Worm (Caenorhabditis elegans) whole organism, L3 larva: Measurements from ENCODE around the gene abhd-3.2.

Source experiments
- ama-1 ChIP-seq: fragments of 150-350 bp; optimal IDR thresholded peaks from 2 replicates; lab custom pipeline; 2018
- ceh-9 ChIP-seq: sonication (generic microtip); optimal IDR thresholded peaks from 2 replicates; lab custom pipeline; 2018; ENCODE audit warnings: missing biosample characterization, missing genetic modification characterization
- nhr-28 ChIP-seq: fragments of 150-350 bp; optimal IDR thresholded peaks from 2 replicates; lab custom pipeline; 2014; ENCODE audit warnings: missing biosample characterization, missing genetic modification characterization
- pha-4 ChIP-seq: fragments of 150-350 bp; optimal IDR thresholded peaks from 2 replicates; lab custom pipeline; 2014; ENCODE audit warnings: missing biosample characterization, missing genetic modification reagents, missing genetic modification characterization
- snpc-4 ChIP-seq: fragments of 150-350 bp; optimal IDR thresholded peaks from 2 replicates; lab custom pipeline; 2014; ENCODE audit warnings: missing biosample characterization, missing genetic modification characterization
- unc-62 ChIP-seq: fragments of 150-350 bp; sonication (generic microtip); optimal IDR thresholded peaks from 4 replicates; lab custom pipeline; 2014; ENCODE audit warnings: missing biosample characterization, missing genetic modification reagents, missing genetic modification characterization
- zag-1 ChIP-seq: fragments of 150-350 bp; optimal IDR thresholded peaks from 2 replicates; lab custom pipeline; 2014; ENCODE audit warnings: missing biosample characterization, missing genetic modification characterization
- ztf-4 ChIP-seq: fragments of 150-350 bp; optimal IDR thresholded peaks from 2 replicates; lab custom pipeline; 2014; ENCODE audit warnings: missing biosample characterization, missing genetic modification characterization

DNA sequence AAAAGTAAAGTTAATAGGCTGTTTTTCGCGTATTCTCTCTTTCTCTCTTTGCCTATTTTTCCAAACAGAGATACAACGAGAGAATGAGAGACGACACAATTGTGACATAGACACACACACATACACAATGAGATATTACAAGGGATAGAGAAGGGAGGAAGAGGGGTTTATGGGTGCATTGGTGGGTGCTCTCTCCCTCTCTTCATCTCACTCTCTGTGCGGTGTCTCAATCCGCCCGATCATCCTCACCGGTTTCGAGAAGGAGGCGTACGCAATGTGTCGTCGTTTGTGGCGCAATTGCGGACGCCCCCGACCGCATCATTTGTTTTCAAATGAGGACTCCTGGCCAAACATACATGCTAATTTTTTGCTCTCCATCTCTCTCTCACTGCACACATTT is 28.3 kb downstream of the abhd-3.2 start:
- TF ChIP-seq ceh-9 (tag; lab: Kevin White, UChicago) (no peak), nhr-28 (tag; lab: Kevin White, UChicago) (no peak), pha-4 (tag; lab: Kevin White, UChicago) (peak; percentile 81), unc-62 (peak; percentile 82), ama-1 (no peak), ztf-4 (tag; lab: Kevin White, UChicago) (peak; percentile 7), snpc-4 (tag; lab: Kevin White, UChicago) (peak; percentile 85), zag-1 (peak; percentile 79)
